Worm (Caenorhabditis elegans) whole organism, L4 larva: Measurements from ENCODE around the gene nsy-1.
A peak's percentile ranks its signal among the peaks of the same experiment; 100 is the strongest.

ENCODE experiments used
- F26F4.8 ChIP-seq: fragments of 200-800 bp; sonication (Bioruptor generic); conservative IDR thresholded peaks from 2 replicates; pipeline ENCODE4 v1.3.6; 2022; ENCODE audit warnings: missing genetic modification characterization, missing compliant biosample characterization
- R02D3.7 ChIP-seq: fragments of 150-350 bp; sonication (generic microtip); optimal IDR thresholded peaks from 3 replicates; lab custom pipeline; 2014; ENCODE audit warnings: missing biosample characterization, missing genetic modification characterization
- Y48G9A.11 ChIP-seq: fragments of 200-800 bp; sonication (Bioruptor generic); IDR thresholded peaks from 2 replicates; pipeline ENCODE4 v1.3.6; 2022; ENCODE audit warnings: missing genetic modification reagents, missing genetic modification characterization, missing compliant biosample characterization
- ZK337.2 ChIP-seq: fragments of 200-800 bp; sonication (Bioruptor generic); IDR thresholded peaks from 2 replicates; pipeline ENCODE4 v1.3.6; 2022; ENCODE audit warnings: missing genetic modification reagents, missing genetic modification characterization, missing compliant biosample characterization
- ZK546.5 ChIP-seq, 2 experiments: sonication (generic microtip); optimal IDR thresholded peaks; 2 replicates each; lab custom pipeline; 2017; ENCODE audit warnings: missing biosample characterization in 2 of 2, missing genetic modification characterization in 2 of 2
- arid-1 ChIP-seq: fragments of 200-800 bp; sonication (Bioruptor generic); conservative IDR thresholded peaks from 2 replicates; pipeline ENCODE4 v1.3.6; 2022; ENCODE audit warnings: missing genetic modification reagents, missing genetic modification characterization, missing compliant biosample characterization
- cey-2 ChIP-seq: sonication (generic microtip); optimal IDR thresholded peaks from 3 replicates; lab custom pipeline; 2017; ENCODE audit warnings: missing genetic modification characterization, mild to moderate bottlenecking, missing compliant biosample characterization, antibody characterized with exemption, borderline replicate concordance; ENCODE audit not compliant: insufficient read depth
- daf-8 ChIP-seq: fragments of 200-800 bp; sonication (Bioruptor generic); IDR thresholded peaks from 2 replicates; pipeline ENCODE4 v1.3.6; 2022; ENCODE audit warnings: missing genetic modification characterization, missing compliant biosample characterization
- dmd-6 ChIP-seq: fragments of 200-800 bp; sonication (Bioruptor generic); IDR thresholded peaks from 2 replicates; pipeline ENCODE4 v1.3.6; 2022; ENCODE audit warnings: missing genetic modification reagents, missing genetic modification characterization, missing compliant biosample characterization
- dpl-1 ChIP-seq: fragments of 150-350 bp; optimal IDR thresholded peaks from 2 replicates; lab custom pipeline; 2014; ENCODE audit warnings: missing biosample characterization, missing genetic modification reagents, missing genetic modification characterization
- egl-43 ChIP-seq: fragments of 200-800 bp; sonication (Bioruptor generic); IDR thresholded peaks from 2 replicates; pipeline ENCODE4 v1.3.6; 2022; ENCODE audit warnings: missing genetic modification reagents, missing genetic modification characterization, missing compliant biosample characterization
- fos-1 ChIP-seq: fragments of 150-350 bp; optimal IDR thresholded peaks from 2 replicates; lab custom pipeline; 2014; ENCODE audit warnings: missing biosample characterization, missing genetic modification characterization
- jun-1 ChIP-seq: fragments of 150-350 bp; optimal IDR thresholded peaks from 2 replicates; lab custom pipeline; 2014; ENCODE audit warnings: missing biosample characterization, missing genetic modification reagents, missing genetic modification characterization
- lin-1 ChIP-seq: fragments of 200-800 bp; sonication (Bioruptor generic); IDR thresholded peaks from 2 replicates; pipeline ENCODE4 v1.3.6; 2022; ENCODE audit warnings: missing genetic modification reagents, missing genetic modification characterization, missing compliant biosample characterization
- lin-29 ChIP-seq: fragments of 200-800 bp; sonication (Bioruptor generic); IDR thresholded peaks from 2 replicates; pipeline ENCODE4 v1.3.6; 2022; ENCODE audit warnings: missing genetic modification reagents, missing genetic modification characterization, missing compliant biosample characterization
- lin-38 ChIP-seq: fragments of 200-800 bp; sonication (Bioruptor generic); IDR thresholded peaks from 2 replicates; pipeline ENCODE4 v1.3.6; 2022; ENCODE audit warnings: missing genetic modification reagents, missing genetic modification characterization, missing compliant biosample characterization
- lin-39 ChIP-seq: fragments of 150-350 bp; optimal IDR thresholded peaks from 2 replicates; lab custom pipeline; 2014; ENCODE audit warnings: missing biosample characterization, missing genetic modification reagents, missing genetic modification characterization
- lsy-2 ChIP-seq, 2 experiments: fragments of 150-350 bp in 1 of 2; sonication (generic microtip) in 1 of 2; optimal IDR thresholded peaks; 2 replicates each; lab custom pipeline; 2014 to 2017; ENCODE audit warnings: missing biosample characterization in 2 of 2, missing genetic modification characterization in 2 of 2
- madf-9 ChIP-seq: fragments of 200-800 bp; sonication (Bioruptor generic); conservative IDR thresholded peaks from 2 replicates; pipeline ENCODE4 v1.3.6; 2022; ENCODE audit warnings: missing genetic modification reagents, missing genetic modification characterization, missing compliant biosample characterization
- mep-1 ChIP-seq: fragments of 150-350 bp; sonication (generic microtip); optimal IDR thresholded peaks from 3 replicates; lab custom pipeline; 2014; ENCODE audit warnings: missing biosample characterization, missing genetic modification characterization
- mxl-3 ChIP-seq: fragments of 200-800 bp; sonication (Bioruptor generic); optimal IDR thresholded peaks from 2 replicates; lab custom pipeline; 2018; ENCODE audit warnings: mild to moderate bottlenecking, missing genetic modification characterization, missing compliant biosample characterization
- nhr-11 ChIP-seq: fragments of 150-350 bp; optimal IDR thresholded peaks from 2 replicates; lab custom pipeline; 2014; ENCODE audit warnings: missing biosample characterization, missing genetic modification characterization
- nhr-77 ChIP-seq: fragments of 150-350 bp; optimal IDR thresholded peaks from 2 replicates; lab custom pipeline; 2014; ENCODE audit warnings: missing biosample characterization, missing genetic modification characterization
- php-3 ChIP-seq: fragments of 200-800 bp; sonication (Bioruptor generic); IDR thresholded peaks from 2 replicates; pipeline ENCODE4 v1.3.6; 2022; ENCODE audit warnings: missing genetic modification reagents, missing genetic modification characterization, missing compliant biosample characterization
- saeg-2 ChIP-seq: fragments of 200-800 bp; sonication (Bioruptor generic); IDR thresholded peaks from 2 replicates; pipeline ENCODE4 v1.3.6; 2022; ENCODE audit warnings: missing genetic modification reagents, missing genetic modification characterization, missing compliant biosample characterization
- sdz-12 ChIP-seq: fragments of 200-800 bp; sonication (Bioruptor generic); optimal IDR thresholded peaks from 2 replicates; lab custom pipeline; 2018; ENCODE audit warnings: mild to moderate bottlenecking, missing genetic modification characterization, missing compliant biosample characterization
- snpc-1.2 ChIP-seq: fragments of 200-800 bp; sonication (Bioruptor generic); IDR thresholded peaks from 2 replicates; pipeline ENCODE4 v1.3.6; 2022; ENCODE audit warnings: missing genetic modification reagents, missing genetic modification characterization, missing compliant biosample characterization
- snpc-4 ChIP-seq: fragments of 150-350 bp; optimal IDR thresholded peaks from 2 replicates; lab custom pipeline; 2014; ENCODE audit warnings: missing biosample characterization, missing genetic modification characterization
- spr-1 ChIP-seq: sonication (generic microtip); optimal IDR thresholded peaks from 2 replicates; lab custom pipeline; 2016; ENCODE audit warnings: mild to moderate bottlenecking, missing genetic modification characterization, missing compliant biosample characterization
- spr-3 ChIP-seq: fragments of 200-800 bp; sonication (Bioruptor generic); optimal IDR thresholded peaks from 2 replicates; lab custom pipeline; 2018; ENCODE audit warnings: mild to moderate bottlenecking, missing genetic modification characterization, missing compliant biosample characterization
- unc-130 ChIP-seq: sonication (generic microtip); optimal IDR thresholded peaks from 2 replicates; lab custom pipeline; 2016; ENCODE audit warnings: missing genetic modification reagents, missing genetic modification characterization, missing compliant biosample characterization
- unc-62 ChIP-seq, 3 experiments: fragments of 150-350 bp in 1 of 3; sonication (generic microtip); optimal IDR thresholded peaks in 2 of 3; peaks in 1 of 3; 1 replicate in 1 of 3; 2 replicates in 2 of 3; lab custom pipeline; 2014 to 2017; ENCODE audit warnings: missing biosample characterization in 3 of 3, missing genetic modification characterization in 3 of 3, missing genetic modification reagents in 3 of 3, missing genotype in 1 of 3
- zag-1 ChIP-seq: fragments of 150-350 bp; optimal IDR thresholded peaks from 2 replicates; lab custom pipeline; 2014; ENCODE audit warnings: missing biosample characterization, missing genetic modification characterization
- zfp-2 ChIP-seq: sonication (generic microtip); optimal IDR thresholded peaks from 2 replicates; lab custom pipeline; 2016; ENCODE audit warnings: mild to moderate bottlenecking, missing genetic modification characterization, missing compliant biosample characterization
- zfp-3 ChIP-seq: fragments of 200-800 bp; sonication (Bioruptor generic); conservative IDR thresholded peaks from 2 replicates; pipeline ENCODE4 v1.3.6; 2022; ENCODE audit warnings: missing genetic modification reagents, missing genetic modification characterization, missing compliant biosample characterization
- zip-11 ChIP-seq: fragments of 200-800 bp; sonication (Bioruptor generic); IDR thresholded peaks from 2 replicates; pipeline ENCODE4 v1.3.6; 2022; ENCODE audit warnings: missing genetic modification characterization, missing compliant biosample characterization

Gene nsy-1

ce11 chrII:5032669-5033068, 10.1 kb downstream of the nsy-1 start (continued):
- TF ChIP-seq nhr-11 (tag; lab: Kevin White, UChicago) (peak; percentile 48), F26F4.8 (peak; percentile 72; the same call in 1 of the 2 replicates), mep-1 (tag; lab: Kevin White, UChicago) (peak; percentile 64)
- TF ChIP-seq, all 104 proteins: peak for 73

ce11 chrII:5033935-5034334, 11.4 kb downstream of the nsy-1 start, which contains the start of gene F33G12.3:
Gene F33G12.3 (minus strand): TSS chrII:5034035.
- TF ChIP-seq zag-1 (tag; lab: Kevin White, UChicago), result no peak
- no peak for TF ChIP-seq unc-62 (GFP tag; optimal IDR thresholded peaks at IDR 0.05 in 1 of 2; lab: Kevin White, UChicago)
- no peak for TF ChIP-seq unc-62 (tag; optimal IDR thresholded peaks at IDR 0.05; lab: Kevin White, UChicago)
- no peak for TF ChIP-seq R02D3.7 (tag; lab: Kevin White, UChicago)
- TF ChIP-seq unc-130 (GFP tag; lab: Kevin White, UChicago), result no peak
- TF ChIP-seq lin-29 (GFP tag; lab: Robert Waterston, UW), result no peak
- no peak for TF ChIP-seq ZK546.5 (tag; optimal IDR thresholded peaks at IDR 0.05; lab: Kevin White, UChicago)
- TF ChIP-seq, all 104 proteins: peak for 0

- TF ChIP-seq unc-62 (GFP tag; optimal IDR thresholded peaks at IDR 0.05 in 1 of 2; lab: Kevin White, UChicago) (peak in 1 of 2 experiments; percentile 85), unc-62 (tag; optimal IDR thresholded peaks at IDR 0.05; lab: Kevin White, UChicago) (no peak), php-3 (GFP tag; lab: Robert Waterston, UW) (no peak), arid-1 (GFP tag; lab: Robert Waterston, UW) (0 out of 2 replicates have a peak, but pooled peaks have one; percentile 29)
Measured at ce11 chrII:5036128-5036527, 13.6 kb downstream of the nsy-1 start, which contains the start of gene lrr-1. Gene lrr-1 (minus strand): TSS chrII:5036439.

ce11 chrII:5039912-5040311, 17.4 kb downstream of the nsy-1 start, which contains the start of gene golg-2:
Gene golg-2 (minus strand): TSS chrII:5040091.
- no peak for TF ChIP-seq zfp-2
- no peak for TF ChIP-seq Y48G9A.11 (GFP tag; lab: Robert Waterston, UW)
- TF ChIP-seq mxl-3 (GFP tag; lab: Kevin White, UChicago), result no peak
- no peak for TF ChIP-seq zip-11 (GFP tag; lab: Robert Waterston, UW)
- TF ChIP-seq ZK337.2 (GFP tag; lab: Robert Waterston, UW), result no peak
- 0 out of 2 replicates have a peak, but pooled peaks have one; percentile 3 for TF ChIP-seq snpc-1.2
- TF ChIP-seq dpl-1 (GFP tag; lab: Kevin White, UChicago), result peak; percentile 21
- TF ChIP-seq fos-1 (tag; lab: Kevin White, UChicago), result no peak
- TF ChIP-seq madf-9 (GFP tag; lab: Robert Waterston, UW), result no peak
- TF ChIP-seq spr-3 (GFP tag; lab: Kevin White, UChicago), result no peak
- no peak for TF ChIP-seq sdz-12 (GFP tag; lab: Kevin White, UChicago)
- no peak for TF ChIP-seq dmd-6
- TF ChIP-seq snpc-4 (tag; lab: Kevin White, UChicago), result no peak
- no peak for TF ChIP-seq lin-1
- no peak for TF ChIP-seq zfp-3 (GFP tag; lab: Robert Waterston, UW)
- TF ChIP-seq jun-1 (tag; lab: Kevin White, UChicago), result no peak
- TF ChIP-seq spr-1 (tag; lab: Kevin White, UChicago), result no peak
- no peak for TF ChIP-seq php-3 (GFP tag; lab: Robert Waterston, UW)
- TF ChIP-seq egl-43 (GFP tag; lab: Robert Waterston, UW), result no peak
- no peak for TF ChIP-seq saeg-2 (GFP tag; lab: Robert Waterston, UW)
- TF ChIP-seq nhr-77 (tag; lab: Kevin White, UChicago), result no peak
- TF ChIP-seq F26F4.8, result no peak
- no peak for TF ChIP-seq cey-2 (tag; lab: Kevin White, UChicago)
- peak in 1 of 2 experiments; percentile 40 for TF ChIP-seq lsy-2 (tag; optimal IDR thresholded peaks at IDR 0.05; lab: Kevin White, UChicago)
- no peak for TF ChIP-seq daf-8 (GFP tag; lab: Robert Waterston, UW)
- TF ChIP-seq lin-39 (tag; lab: Kevin White, UChicago), result no peak
- peak; percentile 33 for TF ChIP-seq lin-38 (GFP tag; lab: Robert Waterston, UW)
